Fruit fly (Drosophila melanogaster) S2 (cell line): ENCODE results near the gene TM9SF4.

Experiments
- CG8478 ChIP-seq: fragments of >200 bp; optimal IDR thresholded peaks from 2 replicates; lab custom pipeline; 2018
- CTCF ChIP-seq, 2 experiments: fragments of >200 bp; optimal IDR thresholded peaks; 2 replicates each; lab custom pipeline; 2018

Gene TM9SF4

dm6 chr2L:13783264-13784154 lies 36.8 kb downstream of the TM9SF4 start, which contains the start of gene Eato:
Eato (plus strand) TSS chr2L:13784084.
- TF ChIP-seq CTCF (optimal IDR thresholded peaks at IDR 0.05; lab: Kevin White, UChicago) (no peak), CG8478 (no peak)

- TF ChIP-seq CG8478, result no peak
- no peak for TF ChIP-seq CTCF (optimal IDR thresholded peaks at IDR 0.05; lab: Kevin White, UChicago)
Measured at dm6 chr2L:13784155-13784681, 37.5 kb downstream of the TM9SF4 start, which contains the start of gene CG16890. CG16890 (minus strand) TSS chr2L:13784338.

dm6 chr2L:13790715-13791114 lies 44.0 kb downstream of the TM9SF4 start, which contains the start of gene CG16863:
CG16863 (plus strand) TSS chr2L:13790959.
- TF ChIP-seq CTCF (optimal IDR thresholded peaks at IDR 0.05; lab: Kevin White, UChicago) (no peak), CG8478 (no peak)

dm6 chr2L:13793405-13793804 lies 46.7 kb downstream of the TM9SF4 start, which contains the start of gene Sec71:
Sec71 (plus strand) TSS chr2L:13793521.
- TF ChIP-seq CG8478 (no peak), CTCF (optimal IDR thresholded peaks at IDR 0.05; lab: Kevin White, UChicago) (no peak)

dm6 chr2L:13801166-13801565 lies 54.4 kb downstream of the TM9SF4 start:
- TF ChIP-seq CTCF (optimal IDR thresholded peaks at IDR 0.05; lab: Kevin White, UChicago) (no peak), CG8478 (no peak)

dm6 chr2L:13802075-13802639 lies 55.4 kb downstream of the TM9SF4 start:
- TF ChIP-seq CTCF (optimal IDR thresholded peaks at IDR 0.05; lab: Kevin White, UChicago), result no peak
- no peak for TF ChIP-seq CG8478

dm6 chr2L:13803032-13803661 lies 56.4 kb downstream of the TM9SF4 start, which contains the start of gene CAH1:
CAH1 (plus strand) TSS chr2L:13803626.
- no peak for TF ChIP-seq CG8478
- TF ChIP-seq CTCF (optimal IDR thresholded peaks at IDR 0.05; lab: Kevin White, UChicago), result no peak

dm6 chr2L:13803805-13804560 lies 57.2 kb downstream of the TM9SF4 start:
- no peak for TF ChIP-seq CTCF (optimal IDR thresholded peaks at IDR 0.05; lab: Kevin White, UChicago)
- no peak for TF ChIP-seq CG8478

- no peak for TF ChIP-seq CG8478
- TF ChIP-seq CTCF (optimal IDR thresholded peaks at IDR 0.05; lab: Kevin White, UChicago), result no peak
Measured at dm6 chr2L:13804561-13805067, 57.9 kb downstream of the TM9SF4 start.

dm6 chr2L:13805170-13805569 lies 58.4 kb downstream of the TM9SF4 start:
- TF ChIP-seq CG8478 (no peak), CTCF (optimal IDR thresholded peaks at IDR 0.05; lab: Kevin White, UChicago) (no peak)

- no peak for TF ChIP-seq CTCF (optimal IDR thresholded peaks at IDR 0.05; lab: Kevin White, UChicago)
- TF ChIP-seq CG8478, result no peak
Measured at dm6 chr2L:13807097-13807496, 60.3 kb downstream of the TM9SF4 start.

- TF ChIP-seq CTCF (optimal IDR thresholded peaks at IDR 0.05; lab: Kevin White, UChicago) (no peak), CG8478 (no peak)
Measured at dm6 chr2L:13807959-13808358, 61.2 kb downstream of the TM9SF4 start.

- TF ChIP-seq CTCF (optimal IDR thresholded peaks at IDR 0.05; lab: Kevin White, UChicago) (peak in 1 of 2 experiments; percentile 12), CG8478 (no peak)
Measured at dm6 chr2L:13811323-13811722, 64.6 kb downstream of the TM9SF4 start, which contains the start of the genes Adat1 and CG16865. Adat1 (minus strand) TSS chr2L:13811474. CG16865 (plus strand) TSS chr2L:13811522.

dm6 chr2L:13813156-13813555 lies 66.4 kb downstream of the TM9SF4 start, which contains the start of gene CG16888:
CG16888 (minus strand) TSS chr2L:13813256.
- no peak for TF ChIP-seq CG8478
- no peak for TF ChIP-seq CTCF (optimal IDR thresholded peaks at IDR 0.05; lab: Kevin White, UChicago)
